Worm (Caenorhabditis elegans): ENCODE measurements around the gene C31H1.2.

The C31H1.2 gene

ce11 chrIV:5778342-5778741, 12.8 kb upstream of the C31H1.2 start (continued):
- TF ChIP-seq duxl-1 (tag; optimal IDR thresholded peaks at IDR 0.05; ENCODE audit: poor library complexity), result peak; percentile 36
- TF ChIP-seq ceh-28 (tag; optimal IDR thresholded peaks at IDR 0.05), result no peak
- TF ChIP-seq ceh-82 (tag; optimal IDR thresholded peaks at IDR 0.05), result no peak
- no peak for TF ChIP-seq Y5F2A.4 (GFP tag; optimal IDR thresholded peaks at IDR 0.05)
- TF ChIP-seq T20F7.1 (GFP tag; optimal IDR thresholded peaks at IDR 0.05), result no peak
- TF ChIP-seq nhr-102 (tag; optimal IDR thresholded peaks at IDR 0.05), result peak; percentile 75
- TF ChIP-seq dve-1 (tag; optimal IDR thresholded peaks at IDR 0.05; ENCODE audit: insufficient read depth), result peak; percentile 93
- TF ChIP-seq hlh-30 (tag; optimal IDR thresholded peaks at IDR 0.05; ENCODE audit: insufficient read depth), result peak; percentile 84
- TF ChIP-seq tra-1 (GFP tag; IDR thresholded peaks at IDR 0.05), result no peak
- TF ChIP-seq mep-1 (tag; optimal IDR thresholded peaks at IDR 0.05), result peak; percentile 11
- peak; percentile 88 for TF ChIP-seq nhr-28 (tag; optimal IDR thresholded peaks at IDR 0.05)
- no peak for TF ChIP-seq saeg-2 (GFP tag; IDR thresholded peaks at IDR 0.05)
- peak; percentile 69 for TF ChIP-seq nhr-10 (tag; optimal IDR thresholded peaks at IDR 0.05)
- no peak for TF ChIP-seq daf-8 (GFP tag; IDR thresholded peaks at IDR 0.05)
- TF ChIP-seq attf-4 (tag; optimal IDR thresholded peaks at IDR 0.05), result no peak
- TF ChIP-seq nhr-237 (tag; optimal IDR thresholded peaks at IDR 0.05), result no peak
- TF ChIP-seq lsy-2 (tag; optimal IDR thresholded peaks at IDR 0.05), result peak; percentile 36 to 38
- no peak for TF ChIP-seq mes-2 (tag; optimal IDR thresholded peaks at IDR 0.05; ENCODE audit: poor library complexity, severe bottlenecking)
- TF ChIP-seq F49E8.2 (tag; optimal IDR thresholded peaks at IDR 0.05; ENCODE audit: borderline replicate concordance), result no peak
- peak; percentile 40 for TF ChIP-seq pqm-1 (tag; optimal IDR thresholded peaks at IDR 0.05)
- TF ChIP-seq fos-1 (tag; optimal IDR thresholded peaks at IDR 0.05), result no peak
- no peak for TF ChIP-seq snpc-4 (tag; optimal IDR thresholded peaks at IDR 0.05)
- peak; percentile 47 for TF ChIP-seq dmd-6 (GFP tag; IDR thresholded peaks at IDR 0.05)
- TF ChIP-seq T26A8.4 (GFP tag; IDR thresholded peaks at IDR 0.05), result no peak
- no peak for TF ChIP-seq dmd-9 (GFP tag; IDR thresholded peaks at IDR 0.05)
- peak; percentile 82 for TF ChIP-seq aha-1 (tag)
- no peak for TF ChIP-seq lin-15B (tag; optimal IDR thresholded peaks at IDR 0.05)

- TF ChIP-seq lsy-2 (tag; optimal IDR thresholded peaks at IDR 0.05) (peak in 1 of 2 experiments; percentile 57), zag-1 (tag; optimal IDR thresholded peaks at IDR 0.05) (no peak)
Observed at ce11 chrIV:5779537-5779936, 11.6 kb upstream of the C31H1.2 start.

ce11 chrIV:5780234-5780788, 10.8 kb upstream of the C31H1.2 start:
- no peak for TF ChIP-seq snpc-4 (tag; optimal IDR thresholded peaks at IDR 0.05)
- TF ChIP-seq dve-1 (tag; optimal IDR thresholded peaks at IDR 0.05; ENCODE audit: insufficient read depth), result peak; percentile 22
- TF ChIP-seq aly-2 (tag; optimal IDR thresholded peaks at IDR 0.05), result no peak
- TF ChIP-seq F10B5.3 (tag; optimal IDR thresholded peaks at IDR 0.05), result no peak
- no peak for TF ChIP-seq egl-27 (tag; optimal IDR thresholded peaks at IDR 0.05)
- peak in 1 of 2 experiments; percentile 30 for TF ChIP-seq mdl-1 (tag; optimal IDR thresholded peaks at IDR 0.05)
- TF ChIP-seq T26A8.4 (GFP tag; IDR thresholded peaks at IDR 0.05), result no peak
- no peak for TF ChIP-seq dpl-1 (GFP tag; optimal IDR thresholded peaks at IDR 0.05)
- TF ChIP-seq lin-38 (GFP tag; IDR thresholded peaks at IDR 0.05), result no peak
- no peak for TF ChIP-seq madf-5 (GFP tag; IDR thresholded peaks at IDR 0.05)
- TF ChIP-seq unc-62 (GFP tag; optimal IDR thresholded peaks at IDR 0.05 in 1 of 2), result no peak
- TF ChIP-seq unc-62 (tag; optimal IDR thresholded peaks at IDR 0.05), result no peak
- no peak for TF ChIP-seq zip-2 (tag; optimal IDR thresholded peaks at IDR 0.05)
- TF ChIP-seq aha-1 (tag), result peak; percentile 92
- TF ChIP-seq set-16 (GFP tag; IDR thresholded peaks at IDR 0.05), result no peak
- TF ChIP-seq vab-7 (GFP tag; IDR thresholded peaks at IDR 0.05), result no peak
- TF ChIP-seq snpc-1.2 (GFP tag; IDR thresholded peaks at IDR 0.05), result no peak
- no peak for TF ChIP-seq nhr-111 (GFP tag; optimal IDR thresholded peaks at IDR 0.05)
- TF ChIP-seq saeg-2 (GFP tag; IDR thresholded peaks at IDR 0.05), result no peak
- TF ChIP-seq nhr-28 (tag; optimal IDR thresholded peaks at IDR 0.05), result peak; percentile 31
- no peak for TF ChIP-seq mdt-29 (GFP tag; IDR thresholded peaks at IDR 0.05)
- no peak for TF ChIP-seq mes-2 (tag; optimal IDR thresholded peaks at IDR 0.05; ENCODE audit: poor library complexity, severe bottlenecking)
- TF ChIP-seq dmd-8 (GFP tag; IDR thresholded peaks at IDR 0.05), result no peak
- no peak for TF ChIP-seq nhr-77 (tag; optimal IDR thresholded peaks at IDR 0.05)
- TF ChIP-seq zip-11 (GFP tag; IDR thresholded peaks at IDR 0.05), result no peak
- TF ChIP-seq rbr-2 (tag; optimal IDR thresholded peaks at IDR 0.05), result no peak
- TF ChIP-seq hlh-30 (tag; optimal IDR thresholded peaks at IDR 0.05; ENCODE audit: insufficient read depth), result peak; percentile 2
- no peak for TF ChIP-seq T20F7.1 (GFP tag; optimal IDR thresholded peaks at IDR 0.05)
- no peak for TF ChIP-seq lin-1 (GFP tag; IDR thresholded peaks at IDR 0.05)
